Worm (Caenorhabditis elegans): Measurements from ENCODE around the gene dct-6.

The dct-6 gene

ce11 chrIII:5981407-5981806 is 15.2 kb downstream of the dct-6 start:
- TF ChIP-seq elt-2 (tag; optimal IDR thresholded peaks at IDR 0.05) (peak; percentile 78), blmp-1 (tag; optimal IDR thresholded peaks at IDR 0.05) (peak; percentile 41), lin-14 (GFP tag; optimal IDR thresholded peaks at IDR 0.05) (peak; percentile 60), skn-1 (tag; optimal IDR thresholded peaks at IDR 0.05) (no peak), dpl-1 (GFP tag; optimal IDR thresholded peaks at IDR 0.05) (no peak), jun-1 (tag; optimal IDR thresholded peaks at IDR 0.05) (peak; percentile 22), elt-3 (tag; optimal IDR thresholded peaks at IDR 0.05) (peak in 2 of 6 experiments; percentile 18 to 31), nhr-77 (tag; optimal IDR thresholded peaks at IDR 0.05) (no peak)

ce11 chrIII:5982026-5982425 is 15.8 kb downstream of the dct-6 start, which contains the start of gene frm-2:
Gene frm-2 (minus strand): TSS chrIII:5982126.
- TF ChIP-seq zag-1 (tag; optimal IDR thresholded peaks at IDR 0.05), result no peak
- no peak for TF ChIP-seq lir-3 (tag; optimal IDR thresholded peaks at IDR 0.05; ENCODE audit: poor library complexity)
- no peak for TF ChIP-seq zip-4 (GFP tag; optimal IDR thresholded peaks at IDR 0.05)
- no peak for TF ChIP-seq hlh-17 (GFP tag; optimal IDR thresholded peaks at IDR 0.05; ENCODE audit: borderline replicate concordance)
- no peak for TF ChIP-seq pag-3 (tag; optimal IDR thresholded peaks at IDR 0.05; ENCODE audit: borderline replicate concordance, insufficient read depth)
- no peak for TF ChIP-seq rnt-1 (tag; optimal IDR thresholded peaks at IDR 0.05)
- no peak for TF ChIP-seq elt-3 (tag; optimal IDR thresholded peaks at IDR 0.05)
- no peak for TF ChIP-seq hlh-4 (tag; optimal IDR thresholded peaks at IDR 0.05)
- TF ChIP-seq Y116A8C.19 (tag; optimal IDR thresholded peaks at IDR 0.05; ENCODE audit: borderline replicate concordance), result no peak
- no peak for TF ChIP-seq hpl-2 (GFP tag; optimal IDR thresholded peaks at IDR 0.05)
- no peak for TF ChIP-seq F16B12.6 (tag; optimal IDR thresholded peaks at IDR 0.05)
- TF ChIP-seq grh-1 (GFP tag; IDR thresholded peaks at IDR 0.05), result no peak
- no peak for TF ChIP-seq fkh-10 (GFP tag; optimal IDR thresholded peaks at IDR 0.05)
- no peak for TF ChIP-seq ama-1 (optimal IDR thresholded peaks at IDR 0.05)
- TF ChIP-seq tlp-1 (tag; optimal IDR thresholded peaks at IDR 0.05), result no peak
- TF ChIP-seq nhr-20 (tag; optimal IDR thresholded peaks at IDR 0.05), result no peak
- TF ChIP-seq aly-2 (tag; optimal IDR thresholded peaks at IDR 0.05), result no peak

ce11 chrIII:5982753-5983390 is 16.7 kb downstream of the dct-6 start:
- peak in 1 of 2 experiments; percentile 24 for TF ChIP-seq lsy-2 (tag; optimal IDR thresholded peaks at IDR 0.05)
- TF ChIP-seq nhr-76 (tag; optimal IDR thresholded peaks at IDR 0.05), result no peak
- TF ChIP-seq nhr-90 (tag; optimal IDR thresholded peaks at IDR 0.05; ENCODE audit: poor library complexity), result peak; percentile 1
- TF ChIP-seq F16B12.6 (tag; optimal IDR thresholded peaks at IDR 0.05), result no peak
- peak; percentile 13 for TF ChIP-seq snu-23 (GFP tag; optimal IDR thresholded peaks at IDR 0.05)
- TF ChIP-seq unc-30 (tag; optimal IDR thresholded peaks at IDR 0.05), result no peak
- TF ChIP-seq lin-35 (GFP tag; optimal IDR thresholded peaks at IDR 0.05), result peak in 1 of 2 experiments; percentile 20
- TF ChIP-seq blmp-1 (tag; optimal IDR thresholded peaks at IDR 0.05), result peak; percentile 47
- TF ChIP-seq lin-14 (GFP tag; optimal IDR thresholded peaks at IDR 0.05), result peak; percentile 77
- TF ChIP-seq swsn-7 (tag; optimal IDR thresholded peaks at IDR 0.05), result peak; percentile 8
- peak; percentile 81 for TF ChIP-seq nhr-85 (tag)
- peak; percentile 9 for TF ChIP-seq nhr-20 (tag; optimal IDR thresholded peaks at IDR 0.05)
- TF ChIP-seq Y116A8C.19 (tag; optimal IDR thresholded peaks at IDR 0.05; ENCODE audit: borderline replicate concordance), result no peak

- TF ChIP-seq zag-1 (tag; optimal IDR thresholded peaks at IDR 0.05) (no peak), lir-3 (tag; optimal IDR thresholded peaks at IDR 0.05; ENCODE audit: poor library complexity) (no peak)
Observed at ce11 chrIII:5985340-5985739, 19.1 kb downstream of the dct-6 start, which contains the start of gene T04C9.3. Gene T04C9.3 (plus strand): TSS chrIII:5985640.

ce11 chrIII:5988010-5988409 is 21.8 kb downstream of the dct-6 start:
- no peak for TF ChIP-seq ces-1 (GFP tag; optimal IDR thresholded peaks at IDR 0.05)
- no peak for TF ChIP-seq swsn-7 (tag; optimal IDR thresholded peaks at IDR 0.05)
- no peak for TF ChIP-seq mdl-1 (tag; optimal IDR thresholded peaks at IDR 0.05)
- TF ChIP-seq ceh-82 (tag; optimal IDR thresholded peaks at IDR 0.05), result peak in 1 of 3 experiments; percentile 14
- peak; percentile 7 for TF ChIP-seq nhr-71 (tag; optimal IDR thresholded peaks at IDR 0.05)
- TF ChIP-seq fkh-4 (tag; optimal IDR thresholded peaks at IDR 0.05; ENCODE audit: borderline replicate concordance), result no peak
- no peak for TF ChIP-seq nhr-84 (tag; optimal IDR thresholded peaks at IDR 0.05)
- TF ChIP-seq lsy-2 (tag; optimal IDR thresholded peaks at IDR 0.05), result peak in 1 of 2 experiments; percentile 16
- 0 out of 2 replicates have a peak, but pooled peaks have one; percentile 12 for TF ChIP-seq nhr-19 (GFP tag; conservative IDR thresholded peaks at IDR 0.05)
- TF ChIP-seq egl-13 (tag; optimal IDR thresholded peaks at IDR 0.05), result peak; percentile 9
- TF ChIP-seq nhr-237 (tag; optimal IDR thresholded peaks at IDR 0.05), result no peak
- no peak for TF ChIP-seq snpc-4 (tag; optimal IDR thresholded peaks at IDR 0.05)
- no peak for TF ChIP-seq nhr-77 (tag; optimal IDR thresholded peaks at IDR 0.05)
- no peak for TF ChIP-seq ama-1 (optimal IDR thresholded peaks at IDR 0.05)
- TF ChIP-seq zag-1 (tag; optimal IDR thresholded peaks at IDR 0.05), result no peak
- no peak for TF ChIP-seq efl-1 (optimal IDR thresholded peaks at IDR 0.05)
- TF ChIP-seq efl-1 (GFP tag; optimal IDR thresholded peaks at IDR 0.05 in 1 of 2), result no peak

All from whole organism, L1 larva.